Worm (Caenorhabditis elegans) whole organism, L3 larva: ENCODE data around the gene T05C12.9.

Experiments used
- R02D3.7 ChIP-seq: fragments of 150-350 bp; optimal IDR thresholded peaks from 2 replicates; lab custom pipeline; 2014; ENCODE audit warnings: missing biosample characterization, missing genetic modification characterization
- ZK546.5 ChIP-seq: sonication (generic microtip); optimal IDR thresholded peaks from 2 replicates; lab custom pipeline; 2017; ENCODE audit warnings: missing biosample characterization, missing genetic modification characterization
- aly-2 ChIP-seq: fragments of 150-350 bp; optimal IDR thresholded peaks from 2 replicates; lab custom pipeline; 2014; ENCODE audit warnings: missing biosample characterization, missing genetic modification characterization
- ceh-16 ChIP-seq: sonication (generic microtip); optimal IDR thresholded peaks from 2 replicates; lab custom pipeline; 2017; ENCODE audit warnings: missing biosample characterization, missing genetic modification characterization
- ceh-28 ChIP-seq: fragments of 150-350 bp; optimal IDR thresholded peaks from 2 replicates; lab custom pipeline; 2014; ENCODE audit warnings: missing biosample characterization, missing genetic modification reagents, missing genetic modification characterization
- ceh-82 ChIP-seq: fragments of 150-350 bp; optimal IDR thresholded peaks from 2 replicates; lab custom pipeline; 2014; ENCODE audit warnings: missing biosample characterization, missing genetic modification characterization
- ceh-9 ChIP-seq: sonication (generic microtip); optimal IDR thresholded peaks from 2 replicates; lab custom pipeline; 2018; ENCODE audit warnings: missing biosample characterization, missing genetic modification characterization
- daf-12 ChIP-seq: fragments of 150-350 bp; optimal IDR thresholded peaks from 2 replicates; lab custom pipeline; 2014; ENCODE audit warnings: missing biosample characterization, missing genetic modification reagents, missing genetic modification characterization
- egl-27 ChIP-seq: sonication (generic microtip); optimal IDR thresholded peaks from 4 replicates; lab custom pipeline; 2017; ENCODE audit warnings: missing biosample characterization, missing genetic modification reagents, missing genetic modification characterization
- elt-1 ChIP-seq: fragments of 150-350 bp; optimal IDR thresholded peaks from 2 replicates; lab custom pipeline; 2014; ENCODE audit warnings: missing biosample characterization, missing genetic modification characterization
- elt-2 ChIP-seq: sonication (generic microtip); optimal IDR thresholded peaks from 2 replicates; lab custom pipeline; 2016; ENCODE audit warnings: missing genetic modification reagents, mild to moderate bottlenecking, missing genetic modification characterization, missing compliant biosample characterization
- elt-3 ChIP-seq, 3 experiments: fragments of 150-350 bp in 1 of 3; sonication (generic microtip) in 2 of 3; optimal IDR thresholded peaks; 2 replicates in 2 of 3; 4 replicates in 1 of 3; lab custom pipeline; 2014 to 2017; ENCODE audit warnings: missing biosample characterization in 3 of 3, missing genetic modification characterization in 3 of 3
- fkh-10 ChIP-seq: sonication (generic microtip); optimal IDR thresholded peaks from 2 replicates; lab custom pipeline; 2017; ENCODE audit warnings: missing biosample characterization, missing genetic modification reagents, missing genetic modification characterization
- fos-1 ChIP-seq: fragments of 150-350 bp; optimal IDR thresholded peaks from 2 replicates; lab custom pipeline; 2014; ENCODE audit warnings: missing biosample characterization, missing genetic modification characterization
- hmg-11 ChIP-seq: sonication (generic microtip); optimal IDR thresholded peaks from 2 replicates; lab custom pipeline; 2016; ENCODE audit warnings: missing genetic modification characterization, missing compliant biosample characterization
- jun-1 ChIP-seq: fragments of 150-350 bp; optimal IDR thresholded peaks from 2 replicates; lab custom pipeline; 2014; ENCODE audit warnings: missing biosample characterization, missing genetic modification reagents, missing genetic modification characterization
- lin-15B ChIP-seq: fragments of 150-350 bp; optimal IDR thresholded peaks from 2 replicates; lab custom pipeline; 2014; ENCODE audit warnings: missing biosample characterization, missing genetic modification characterization
- lin-39 ChIP-seq: fragments of 150-350 bp; optimal IDR thresholded peaks from 2 replicates; lab custom pipeline; 2018; ENCODE audit warnings: missing biosample characterization, missing genetic modification reagents, missing genetic modification characterization
- lsy-12 ChIP-seq: sonication (generic microtip); optimal IDR thresholded peaks from 2 replicates; lab custom pipeline; 2016; ENCODE audit warnings: mild to moderate bottlenecking, missing genetic modification characterization, missing compliant biosample characterization
- mdl-1 ChIP-seq: fragments of 150-350 bp; optimal IDR thresholded peaks from 2 replicates; lab custom pipeline; 2014; ENCODE audit warnings: missing biosample characterization, missing genetic modification characterization
- mml-1 ChIP-seq: fragments of 150-350 bp; sonication (generic microtip); optimal IDR thresholded peaks from 3 replicates; lab custom pipeline; 2014; ENCODE audit warnings: missing biosample characterization, missing genetic modification characterization
- nfya-1 ChIP-seq: sonication (generic microtip); optimal IDR thresholded peaks from 2 replicates; lab custom pipeline; 2017; ENCODE audit warnings: missing genetic modification characterization, mild to moderate bottlenecking, missing compliant biosample characterization, antibody characterized with exemption, moderate library complexity; ENCODE audit not compliant: insufficient read depth
- nhr-11 ChIP-seq: fragments of 150-350 bp; optimal IDR thresholded peaks from 2 replicates; lab custom pipeline; 2014; ENCODE audit warnings: missing biosample characterization, missing genetic modification characterization
- nhr-12 ChIP-seq: fragments of 150-350 bp; optimal IDR thresholded peaks from 2 replicates; lab custom pipeline; 2014; ENCODE audit warnings: missing biosample characterization, missing genetic modification characterization
- nhr-23 ChIP-seq: fragments of 150-350 bp; optimal IDR thresholded peaks from 2 replicates; lab custom pipeline; 2014; ENCODE audit warnings: missing biosample characterization, missing genetic modification reagents, missing genetic modification characterization
- nhr-25 ChIP-seq: sonication (generic microtip); optimal IDR thresholded peaks from 2 replicates; lab custom pipeline; 2017; ENCODE audit warnings: missing biosample characterization, missing genetic modification characterization
- nhr-43 ChIP-seq: sonication (generic microtip); optimal IDR thresholded peaks from 2 replicates; lab custom pipeline; 2016; ENCODE audit warnings: mild to moderate bottlenecking, missing genetic modification characterization, missing compliant biosample characterization; ENCODE audit not compliant: poor library complexity, severe bottlenecking
- nhr-67 ChIP-seq: fragments of 150-350 bp; optimal IDR thresholded peaks from 2 replicates; lab custom pipeline; 2014; ENCODE audit warnings: missing biosample characterization, missing genetic modification characterization
- nhr-76 ChIP-seq: fragments of 150-350 bp; sonication (generic microtip); optimal IDR thresholded peaks from 5 replicates; lab custom pipeline; 2014; ENCODE audit warnings: missing biosample characterization, missing genetic modification characterization
- nhr-77 ChIP-seq: fragments of 150-350 bp; optimal IDR thresholded peaks from 2 replicates; lab custom pipeline; 2014; ENCODE audit warnings: missing biosample characterization, missing genetic modification characterization
- pha-4 ChIP-seq: fragments of 150-350 bp; optimal IDR thresholded peaks from 2 replicates; lab custom pipeline; 2014; ENCODE audit warnings: missing biosample characterization, missing genetic modification reagents, missing genetic modification characterization
- pqm-1 ChIP-seq: fragments of 150-350 bp; optimal IDR thresholded peaks from 2 replicates; lab custom pipeline; 2017; ENCODE audit warnings: missing biosample characterization, missing genetic modification characterization, inconsistent platforms
- sea-2 ChIP-seq: fragments of 150-350 bp; sonication (generic microtip); optimal IDR thresholded peaks from 4 replicates; lab custom pipeline; 2014; ENCODE audit warnings: missing biosample characterization, missing genetic modification reagents, missing genetic modification characterization
- skn-1 ChIP-seq: fragments of 150-350 bp; optimal IDR thresholded peaks from 2 replicates; lab custom pipeline; 2014; ENCODE audit warnings: missing biosample characterization, missing genetic modification characterization
- tbx-2 ChIP-seq: sonication (generic microtip); optimal IDR thresholded peaks from 2 replicates; lab custom pipeline; 2016; ENCODE audit warnings: mild to moderate bottlenecking, missing genetic modification characterization, missing compliant biosample characterization
- unc-39 ChIP-seq: sonication (generic microtip); optimal IDR thresholded peaks from 4 replicates; lab custom pipeline; 2017; ENCODE audit warnings: missing biosample characterization, missing genetic modification characterization
- zag-1 ChIP-seq: fragments of 150-350 bp; optimal IDR thresholded peaks from 2 replicates; lab custom pipeline; 2014; ENCODE audit warnings: missing biosample characterization, missing genetic modification characterization
- ztf-11 ChIP-seq: fragments of 150-350 bp; optimal IDR thresholded peaks from 2 replicates; lab custom pipeline; 2014; ENCODE audit warnings: missing biosample characterization, missing genetic modification characterization
- ztf-4 ChIP-seq: fragments of 150-350 bp; optimal IDR thresholded peaks from 2 replicates; lab custom pipeline; 2014; ENCODE audit warnings: missing biosample characterization, missing genetic modification characterization

Gene T05C12.9

ce11 chrII:8156845-8157373, 36.1 kb downstream of the T05C12.9 start, which contains the start of the genes tub-1 and tmem-138:
Gene tub-1 (minus strand): TSS chrII:8156945.
Gene tmem-138 (plus strand): TSS chrII:8157323.
- no peak for TF ChIP-seq R02D3.7 (tag; lab: Kevin White, UChicago)
- TF ChIP-seq mml-1, result no peak
- TF ChIP-seq nhr-11, result peak; percentile 44
- no peak for TF ChIP-seq nhr-25 (tag; lab: Kevin White, UChicago)
- TF ChIP-seq ceh-9 (tag; lab: Kevin White, UChicago), result no peak

- TF ChIP-seq sea-2 (no peak), fkh-10 (peak; percentile 37), daf-12 (tag; lab: Kevin White, UChicago) (no peak), aly-2 (tag; lab: Kevin White, UChicago) (no peak), ZK546.5 (tag; lab: Kevin White, UChicago) (no peak), ceh-9 (tag; lab: Kevin White, UChicago) (no peak), pha-4 (tag; lab: Kevin White, UChicago) (peak; percentile 60)
Observed at ce11 chrII:8152711-8153325, 40.2 kb downstream of the T05C12.9 start.

ce11 chrII:8149930-8150329, 43.1 kb downstream of the T05C12.9 start, which contains the start of gene F10B5.3:
Gene F10B5.3 (minus strand): TSS chrII:8150030.
- TF ChIP-seq zag-1 (tag; lab: Kevin White, UChicago) (no peak), fkh-10 (no peak), ztf-4 (tag; lab: Kevin White, UChicago) (no peak), mdl-1 (no peak), ceh-28 (tag; lab: Kevin White, UChicago) (no peak)

ce11 chrII:8144543-8144942, 48.5 kb downstream of the T05C12.9 start, which contains the start of gene F10B5.2:
Gene F10B5.2 (plus strand): TSS chrII:8144762.
- TF ChIP-seq nhr-43 (tag; lab: Kevin White, UChicago) (no peak), lin-15B (tag; lab: Kevin White, UChicago) (no peak), nhr-77 (tag; lab: Kevin White, UChicago) (no peak), nhr-25 (tag; lab: Kevin White, UChicago) (no peak), ZK546.5 (tag; lab: Kevin White, UChicago) (no peak), R02D3.7 (tag; lab: Kevin White, UChicago) (no peak), sea-2 (no peak), nhr-76 (no peak), fos-1 (tag; lab: Kevin White, UChicago) (no peak), tbx-2 (tag; lab: Kevin White, UChicago) (no peak), nhr-12 (tag; lab: Kevin White, UChicago) (no peak), zag-1 (tag; lab: Kevin White, UChicago) (no peak)

ce11 chrII:8143278-8143931, 49.6 kb downstream of the T05C12.9 start, which contains the start of the genes ints-11 and rpl-10:
Gene ints-11 (minus strand): TSS chrII:8143478.
Gene rpl-10 (plus strand): TSS chrII:8143881.
- TF ChIP-seq ceh-16, result no peak
- TF ChIP-seq ceh-28 (tag; lab: Kevin White, UChicago), result no peak
- TF ChIP-seq elt-3 (tag; optimal IDR thresholded peaks at IDR 0.05; lab: Kevin White, UChicago), result no peak
- TF ChIP-seq jun-1 (tag; lab: Kevin White, UChicago), result no peak
- no peak for TF ChIP-seq pqm-1 (tag; lab: Kevin White, UChicago)
- TF ChIP-seq nhr-23 (tag; lab: Kevin White, UChicago), result peak; percentile 71
- TF ChIP-seq nhr-76, result no peak
- no peak for TF ChIP-seq nhr-12 (tag; lab: Kevin White, UChicago)
- peak; percentile 86 for TF ChIP-seq nfya-1 (tag; lab: Kevin White, UChicago)
- TF ChIP-seq lin-15B (tag; lab: Kevin White, UChicago), result peak; percentile 84
- no peak for TF ChIP-seq aly-2 (tag; lab: Kevin White, UChicago)
- no peak for TF ChIP-seq ztf-11 (tag; lab: Kevin White, UChicago)
- no peak for TF ChIP-seq zag-1 (tag; lab: Kevin White, UChicago)
- no peak for TF ChIP-seq elt-1 (tag; lab: Kevin White, UChicago)
- TF ChIP-seq unc-39, result no peak
- TF ChIP-seq fos-1 (tag; lab: Kevin White, UChicago), result no peak
- peak; percentile 29 for TF ChIP-seq lin-39 (tag; lab: Kevin White, UChicago)
- TF ChIP-seq egl-27, result no peak
- no peak for TF ChIP-seq ceh-82 (tag; lab: Kevin White, UChicago)
- TF ChIP-seq elt-2 (tag; lab: Kevin White, UChicago), result peak; percentile 31
- no peak for TF ChIP-seq ztf-4 (tag; lab: Kevin White, UChicago)
- no peak for TF ChIP-seq mdl-1
- TF ChIP-seq hmg-11, result peak; percentile 44
- peak; percentile 81 for TF ChIP-seq pha-4 (tag; lab: Kevin White, UChicago)
- TF ChIP-seq nhr-67, result no peak
- no peak for TF ChIP-seq ceh-9 (tag; lab: Kevin White, UChicago)
- TF ChIP-seq R02D3.7 (tag; lab: Kevin White, UChicago), result no peak
- TF ChIP-seq lsy-12 (tag; lab: Kevin White, UChicago), result no peak
- no peak for TF ChIP-seq ZK546.5 (tag; lab: Kevin White, UChicago)
- no peak for TF ChIP-seq nhr-11
- no peak for TF ChIP-seq tbx-2 (tag; lab: Kevin White, UChicago)
- no peak for TF ChIP-seq skn-1
- TF ChIP-seq nhr-25 (tag; lab: Kevin White, UChicago), result peak; percentile 45
